Worm (Caenorhabditis elegans): ENCODE results near the gene B0034.2.
A peak's percentile ranks its signal among the peaks of the same experiment; 100 is the strongest.

B0034.2 gene

DNA sequence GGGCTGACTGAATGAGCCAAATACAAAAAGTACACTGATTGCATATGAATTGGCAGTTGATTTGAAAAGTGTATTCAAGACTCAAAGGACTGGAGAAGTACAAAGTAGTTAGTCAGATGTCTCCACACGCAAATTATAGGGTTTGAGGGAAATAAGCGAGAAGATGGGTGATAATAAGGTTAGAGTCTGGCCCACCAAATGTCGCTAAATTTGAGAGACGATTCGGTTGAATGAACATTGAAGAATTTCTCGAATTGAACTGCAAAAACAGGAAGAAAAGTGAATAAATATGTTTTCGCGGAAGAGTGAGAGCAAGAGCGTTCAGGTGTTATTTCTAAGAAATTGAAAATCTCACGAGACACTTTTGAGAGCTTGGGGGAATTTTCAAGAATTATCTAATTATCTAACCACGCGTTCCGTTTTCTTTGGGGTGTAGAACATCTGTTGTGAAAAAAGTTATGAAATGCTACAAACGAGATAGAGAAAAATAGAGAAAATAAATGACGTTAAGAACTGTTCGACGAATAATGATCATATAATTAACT is 15.5 kb upstream of the B0034.2 start:
- TF ChIP-seq ceh-36 (tag; optimal IDR thresholded peaks at IDR 0.05): no peak
- no peak for TF ChIP-seq ama-1 (optimal IDR thresholded peaks at IDR 0.05)
- no peak for TF ChIP-seq F13C5.2 (tag; optimal IDR thresholded peaks at IDR 0.05)
- no peak for TF ChIP-seq tra-4 (tag; optimal IDR thresholded peaks at IDR 0.05)
- TF ChIP-seq hmg-4 (GFP tag; optimal IDR thresholded peaks at IDR 0.05): no peak
- TF ChIP-seq hmbx-1 (tag; optimal IDR thresholded peaks at IDR 0.05): no peak
- TF ChIP-seq flt-1 (GFP tag; IDR thresholded peaks at IDR 0.05): no peak
- no peak for TF ChIP-seq B0310.2 (tag; optimal IDR thresholded peaks at IDR 0.05)
- no peak for TF ChIP-seq scrt-1 (GFP tag; IDR thresholded peaks at IDR 0.05)
- TF ChIP-seq tbx-37 (GFP tag; conservative IDR thresholded peaks at IDR 0.05): no peak
- TF ChIP-seq tbx-11 (GFP tag; IDR thresholded peaks at IDR 0.05): no peak
- TF ChIP-seq aly-1 (tag; optimal IDR thresholded peaks at IDR 0.05): no peak

DNA sequence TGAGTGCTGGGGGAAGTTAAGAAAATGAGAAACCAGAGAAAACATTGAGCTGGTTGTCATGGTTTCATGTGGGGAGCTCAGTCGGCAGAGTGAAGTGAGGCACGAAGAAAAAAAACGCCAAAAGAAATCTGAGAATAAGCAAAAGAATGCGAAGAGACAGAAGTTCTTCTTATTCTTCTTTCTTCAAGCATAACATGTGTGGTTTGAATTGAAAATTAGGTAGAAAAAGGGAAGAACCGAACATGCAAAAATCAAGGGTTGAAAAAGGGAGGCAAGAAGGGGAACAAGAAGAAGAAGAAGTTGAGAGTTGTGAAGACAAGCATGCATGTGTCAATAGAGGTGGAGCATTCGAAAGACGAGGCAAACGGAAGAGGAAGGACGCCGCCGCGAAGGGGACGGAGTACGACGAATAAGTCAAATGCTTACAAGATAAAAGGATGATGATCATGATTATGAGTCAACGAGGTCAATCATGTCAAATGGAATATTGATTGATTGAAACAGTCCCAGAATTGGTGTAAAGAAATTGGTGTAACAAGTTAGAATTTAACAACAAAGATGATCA is 13.7 kb upstream of the B0034.2 start:
- no peak for TF ChIP-seq aly-1 (tag; optimal IDR thresholded peaks at IDR 0.05)
- TF ChIP-seq sea-1 (GFP tag; conservative IDR thresholded peaks at IDR 0.05): no peak
- TF ChIP-seq ceh-13 (GFP tag; optimal IDR thresholded peaks at IDR 0.05): no peak
- TF ChIP-seq hmg-4 (GFP tag; optimal IDR thresholded peaks at IDR 0.05): no peak
- TF ChIP-seq hnd-1 (tag; optimal IDR thresholded peaks at IDR 0.05): no peak

DNA sequence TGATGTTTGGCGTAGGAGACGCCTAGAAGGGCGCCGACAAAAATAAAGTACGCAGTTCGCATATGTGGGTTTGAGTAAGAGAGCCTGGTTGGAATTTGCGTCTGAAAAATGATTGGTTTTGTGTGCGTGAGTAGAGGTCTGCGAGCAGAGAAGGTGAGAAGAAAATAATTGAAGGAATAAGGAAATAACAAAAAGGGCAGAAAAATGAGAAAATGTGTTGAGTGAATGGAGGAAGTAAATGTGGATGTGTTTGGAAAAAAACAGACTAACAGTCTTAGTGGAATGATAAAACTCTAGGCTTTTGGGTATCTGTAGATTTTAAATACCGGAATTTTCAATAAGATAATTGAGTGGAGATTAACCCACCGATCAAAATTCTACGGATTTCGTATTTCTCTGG is 12.4 kb upstream of the B0034.2 start, which contains the start of gene casy-1:
Gene casy-1, minus strand, starts transcription at position 101 of the 400 bp plus-strand sequence.
- TF ChIP-seq sea-1 (GFP tag; conservative IDR thresholded peaks at IDR 0.05): no peak
- no peak for TF ChIP-seq tra-4 (tag; optimal IDR thresholded peaks at IDR 0.05)
- TF ChIP-seq ets-7 (tag; optimal IDR thresholded peaks at IDR 0.05): no peak
- TF ChIP-seq hnd-1 (tag; optimal IDR thresholded peaks at IDR 0.05): no peak

DNA sequence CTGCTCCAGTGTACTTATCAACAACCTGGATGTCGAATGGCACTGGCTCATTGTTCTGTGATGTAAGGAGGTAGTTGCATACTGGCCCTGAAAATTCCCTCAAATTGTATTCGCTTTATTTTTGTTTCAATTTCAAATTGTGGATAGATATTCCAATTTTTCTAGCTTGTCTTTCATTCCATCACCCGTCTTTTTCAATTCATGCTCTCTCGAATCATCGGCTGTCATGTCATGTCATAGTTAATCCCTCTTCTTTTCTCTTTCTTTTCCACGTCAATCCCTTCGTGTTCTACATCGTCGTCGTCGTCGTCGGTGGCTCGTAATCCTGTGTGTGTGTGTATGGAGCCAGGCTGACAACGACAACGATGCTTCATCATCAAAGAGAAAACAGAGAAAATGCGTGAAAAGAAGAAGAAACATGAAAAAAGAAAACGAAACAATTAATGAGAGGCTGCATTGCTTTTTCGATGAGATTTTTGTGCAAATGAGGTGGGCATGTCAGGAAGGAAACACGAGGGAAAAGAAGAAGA is 11.5 kb upstream of the B0034.2 start:
- TF ChIP-seq ceh-36 (tag; optimal IDR thresholded peaks at IDR 0.05) (peak; percentile 19), hmbx-1 (tag; optimal IDR thresholded peaks at IDR 0.05) (no peak)

DNA sequence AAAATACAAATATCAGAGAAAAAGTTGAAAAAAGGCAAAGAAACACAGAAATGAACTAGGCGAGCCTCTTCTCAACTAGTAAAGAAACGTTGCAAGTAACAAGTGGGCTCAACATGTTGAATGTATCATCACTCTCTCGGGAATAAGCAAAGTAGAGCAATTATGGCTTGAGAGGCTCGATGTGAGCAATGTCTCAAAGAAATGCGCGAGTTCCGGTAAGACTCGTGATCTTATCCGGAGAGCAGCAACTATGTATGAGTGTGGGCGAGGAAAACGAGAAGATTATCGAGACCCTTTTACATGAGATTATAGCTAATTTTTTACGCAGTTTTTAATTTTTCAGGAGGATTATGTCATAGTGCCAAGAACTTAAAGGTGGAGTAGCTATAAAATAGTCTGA is 8.0 kb upstream of the B0034.2 start:
- TF ChIP-seq ceh-36 (tag; optimal IDR thresholded peaks at IDR 0.05) (no peak), hnd-1 (tag; optimal IDR thresholded peaks at IDR 0.05) (no peak), ama-1 (optimal IDR thresholded peaks at IDR 0.05) (no peak), tbx-11 (GFP tag; IDR thresholded peaks at IDR 0.05) (no peak), ceh-13 (GFP tag; optimal IDR thresholded peaks at IDR 0.05) (no peak)

DNA sequence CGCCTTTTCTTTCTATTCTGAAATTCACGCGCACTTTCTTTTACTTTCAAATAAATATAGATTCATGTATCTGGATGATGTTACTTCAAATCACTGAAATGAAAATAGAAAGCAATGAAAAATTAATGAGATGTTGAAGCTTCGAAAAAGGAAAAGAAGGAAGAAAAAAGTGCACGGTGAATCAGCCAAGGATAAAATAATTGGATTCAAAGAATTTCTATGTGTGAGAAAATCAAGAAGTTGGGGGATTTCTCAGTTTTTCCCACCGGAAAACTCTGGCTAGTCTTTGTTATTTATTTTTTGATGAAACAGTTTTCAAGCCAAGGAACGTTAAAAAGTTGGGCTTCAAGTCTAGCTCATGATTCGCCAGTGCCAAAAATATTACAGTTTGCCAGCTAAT is 7.6 kb upstream of the B0034.2 start:
- no peak for TF ChIP-seq aly-1 (tag; optimal IDR thresholded peaks at IDR 0.05)
- no peak for TF ChIP-seq tra-4 (tag; optimal IDR thresholded peaks at IDR 0.05)
- TF ChIP-seq tbx-11 (GFP tag; IDR thresholded peaks at IDR 0.05): no peak
- TF ChIP-seq F13C5.2 (tag; optimal IDR thresholded peaks at IDR 0.05): no peak
- no peak for TF ChIP-seq B0310.2 (tag; optimal IDR thresholded peaks at IDR 0.05)
- TF ChIP-seq ets-7 (tag; optimal IDR thresholded peaks at IDR 0.05): no peak
- no peak for TF ChIP-seq hmbx-1 (tag; optimal IDR thresholded peaks at IDR 0.05)
- no peak for TF ChIP-seq tbx-37 (GFP tag; conservative IDR thresholded peaks at IDR 0.05)
- no peak for TF ChIP-seq ceh-36 (tag; optimal IDR thresholded peaks at IDR 0.05)
- no peak for TF ChIP-seq hmg-4 (GFP tag; optimal IDR thresholded peaks at IDR 0.05)

DNA sequence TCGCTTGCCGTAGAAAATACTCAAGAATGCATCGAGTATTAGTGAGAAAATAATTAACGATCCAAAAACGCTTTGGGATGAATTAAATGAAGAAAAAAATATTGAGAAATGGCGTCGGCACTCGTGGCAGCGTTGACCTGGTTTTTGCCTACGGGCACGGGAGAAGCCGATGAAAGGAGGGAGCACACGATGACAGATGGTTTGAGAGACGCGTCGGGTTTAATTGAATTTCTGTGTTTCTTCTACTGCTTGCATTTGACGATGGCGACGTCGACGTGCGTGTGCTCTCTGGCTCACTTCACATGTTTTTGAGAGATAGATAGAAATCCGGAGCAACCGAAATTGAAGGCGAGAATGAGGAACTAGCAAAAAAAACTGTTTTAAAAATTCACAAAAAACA is 6.5 kb upstream of the B0034.2 start:
- TF ChIP-seq hnd-1 (tag; optimal IDR thresholded peaks at IDR 0.05): no peak
- TF ChIP-seq B0310.2 (tag; optimal IDR thresholded peaks at IDR 0.05): no peak
- no peak for TF ChIP-seq ets-7 (tag; optimal IDR thresholded peaks at IDR 0.05)
- TF ChIP-seq hmg-4 (GFP tag; optimal IDR thresholded peaks at IDR 0.05): no peak
- TF ChIP-seq aly-1 (tag; optimal IDR thresholded peaks at IDR 0.05): no peak
- no peak for TF ChIP-seq ama-1 (optimal IDR thresholded peaks at IDR 0.05)
- TF ChIP-seq scrt-1 (GFP tag; IDR thresholded peaks at IDR 0.05): no peak
- no peak for TF ChIP-seq flt-1 (GFP tag; IDR thresholded peaks at IDR 0.05)
- no peak for TF ChIP-seq sea-1 (GFP tag; conservative IDR thresholded peaks at IDR 0.05)
- TF ChIP-seq hmbx-1 (tag; optimal IDR thresholded peaks at IDR 0.05): no peak

DNA sequence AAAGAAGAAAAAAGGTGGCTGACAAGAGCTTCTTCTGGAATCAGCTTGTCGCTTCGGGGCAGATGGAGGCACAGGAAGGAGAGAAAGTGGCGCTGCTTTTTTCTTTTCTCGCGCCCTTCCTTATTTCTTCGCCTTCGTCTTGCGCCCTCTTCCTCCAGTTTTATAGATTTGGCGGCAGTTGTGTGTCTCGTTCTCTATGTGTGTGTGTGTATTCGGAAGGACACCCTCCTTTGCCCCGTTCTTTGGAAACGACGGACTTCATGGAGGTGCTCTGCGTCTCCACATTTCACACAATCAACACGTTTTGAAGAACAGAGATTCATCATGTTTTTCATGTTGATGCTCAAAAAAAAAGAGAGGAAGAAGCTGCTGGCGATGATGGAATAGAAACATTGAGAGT is 4.5 kb upstream of the B0034.2 start:
- no peak for TF ChIP-seq scrt-1 (GFP tag; IDR thresholded peaks at IDR 0.05)
- TF ChIP-seq tra-4 (tag; optimal IDR thresholded peaks at IDR 0.05): no peak
- TF ChIP-seq ama-1 (optimal IDR thresholded peaks at IDR 0.05): no peak
- TF ChIP-seq hmg-4 (GFP tag; optimal IDR thresholded peaks at IDR 0.05): no peak
- no peak for TF ChIP-seq hmbx-1 (tag; optimal IDR thresholded peaks at IDR 0.05)
- TF ChIP-seq pes-1 (GFP tag; IDR thresholded peaks at IDR 0.05): no peak
- no peak for TF ChIP-seq F13C5.2 (tag; optimal IDR thresholded peaks at IDR 0.05)
- no peak for TF ChIP-seq tbx-37 (GFP tag; conservative IDR thresholded peaks at IDR 0.05)
- TF ChIP-seq hnd-1 (tag; optimal IDR thresholded peaks at IDR 0.05): no peak
- no peak for TF ChIP-seq ets-7 (tag; optimal IDR thresholded peaks at IDR 0.05)
- TF ChIP-seq aly-1 (tag; optimal IDR thresholded peaks at IDR 0.05): no peak
- no peak for TF ChIP-seq sea-1 (GFP tag; conservative IDR thresholded peaks at IDR 0.05)
- TF ChIP-seq B0310.2 (tag; optimal IDR thresholded peaks at IDR 0.05): no peak
- TF ChIP-seq ceh-13 (GFP tag; optimal IDR thresholded peaks at IDR 0.05): no peak
- TF ChIP-seq tbx-11 (GFP tag; IDR thresholded peaks at IDR 0.05): no peak
